Fruit fly (Drosophila melanogaster) whole organism, embryonic: ENCODE measurements around the gene bor.

Experiments
- Atf3 ChIP-seq: fragments of 200-800 bp; sonication (Bioruptor generic); optimal IDR thresholded peaks from 3 replicates; lab custom pipeline; 2016; ENCODE audit warnings: missing biosample characterization, missing genetic modification characterization
- Blimp-1 ChIP-seq: fragments of 200-800 bp; sonication (Bioruptor generic); optimal IDR thresholded peaks from 3 replicates; lab custom pipeline; 2018; ENCODE audit warnings: missing biosample characterization, missing genetic modification characterization, mild to moderate bottlenecking, moderate library complexity, missing genetic modification reagents
- CG11456 ChIP-seq: fragments of 200-800 bp; sonication (Bioruptor generic); IDR thresholded peaks from 3 replicates; pipeline ENCODE4 v1.3.6; 2022; ENCODE audit warnings: missing biosample characterization, missing genetic modification characterization
- CG11696 ChIP-seq: fragments of 200-800 bp; sonication (Bioruptor generic); IDR thresholded peaks from 2 replicates; pipeline ENCODE4 v1.3.6; 2022; ENCODE audit warnings: missing biosample characterization, missing genetic modification characterization
- CG1233 ChIP-seq: fragments of 200-800 bp; sonication (Bioruptor generic); optimal IDR thresholded peaks from 4 replicates; lab custom pipeline; 2018; ENCODE audit warnings: missing biosample characterization, mild to moderate bottlenecking, missing genetic modification characterization
- CG14710 ChIP-seq: fragments of 200-800 bp; sonication (Bioruptor generic); optimal IDR thresholded peaks from 3 replicates; lab custom pipeline; 2019; ENCODE audit warnings: missing biosample characterization, mild to moderate bottlenecking, missing genetic modification characterization, moderate library complexity
- CG14965 ChIP-seq: fragments of 200-800 bp; sonication (Bioruptor generic); optimal IDR thresholded peaks from 2 replicates; lab custom pipeline; 2016; ENCODE audit warnings: missing biosample characterization, missing genetic modification characterization, borderline replicate concordance
- CG15479 ChIP-seq: fragments of 200-800 bp; sonication (Bioruptor generic); optimal IDR thresholded peaks from 3 replicates; lab custom pipeline; 2019; ENCODE audit warnings: missing biosample characterization, mild to moderate bottlenecking, missing genetic modification characterization, moderate library complexity
- CG16779 ChIP-seq: fragments of 200-800 bp; sonication (Bioruptor generic); IDR thresholded peaks from 2 replicates; pipeline ENCODE4 v1.3.6; 2022; ENCODE audit warnings: missing biosample characterization, missing genetic modification characterization
- CG18011 ChIP-seq: fragments of 200-800 bp; sonication (Bioruptor generic); optimal IDR thresholded peaks from 2 replicates; lab custom pipeline; 2017; ENCODE audit warnings: missing biosample characterization, missing genetic modification characterization, mild to moderate bottlenecking, moderate library complexity, missing genotype
- CG18599 ChIP-seq: fragments of 200-800 bp; sonication (Bioruptor generic); optimal IDR thresholded peaks from 3 replicates; lab custom pipeline; 2017; ENCODE audit warnings: missing biosample characterization, missing genetic modification characterization, mild to moderate bottlenecking, moderate library complexity, missing genetic modification reagents
- CG18619 ChIP-seq: fragments of 200-800 bp; sonication (Bioruptor generic); optimal IDR thresholded peaks from 3 replicates; lab custom pipeline; 2017; ENCODE audit warnings: missing biosample characterization, mild to moderate bottlenecking, missing genetic modification characterization
- CG2120 ChIP-seq: fragments of 200-800 bp; sonication (Bioruptor generic); optimal IDR thresholded peaks from 3 replicates; lab custom pipeline; 2016; ENCODE audit warnings: missing biosample characterization, missing genetic modification characterization
- CG6254 ChIP-seq: fragments of 200-800 bp; sonication (Bioruptor generic); optimal IDR thresholded peaks from 3 replicates; lab custom pipeline; 2017; ENCODE audit warnings: mild to moderate bottlenecking, missing biosample characterization, missing genetic modification reagents, missing genetic modification characterization
- CG7271 ChIP-seq: fragments of 200-800 bp; sonication (Bioruptor generic); optimal IDR thresholded peaks from 2 replicates; lab custom pipeline; 2018; ENCODE audit warnings: missing biosample characterization, mild to moderate bottlenecking, missing genetic modification characterization, moderate library complexity
- CG7839 ChIP-seq: fragments of 200-800 bp; sonication (Bioruptor generic); optimal IDR thresholded peaks from 3 replicates; lab custom pipeline; 2018; ENCODE audit warnings: missing biosample characterization, mild to moderate bottlenecking, missing genetic modification characterization, moderate library complexity
- CG8388 ChIP-seq: fragments of 200-800 bp; sonication (Bioruptor generic); optimal IDR thresholded peaks from 2 replicates; lab custom pipeline; 2019; ENCODE audit warnings: missing biosample characterization, mild to moderate bottlenecking, missing genetic modification characterization, moderate library complexity
- D19B ChIP-seq: fragments of 200-800 bp; sonication (Bioruptor generic); optimal IDR thresholded peaks from 2 replicates; lab custom pipeline; 2017; ENCODE audit warnings: missing biosample characterization, mild to moderate bottlenecking, missing genetic modification characterization
- E2f1 ChIP-seq: fragments of 200-800 bp; sonication (Bioruptor generic); IDR thresholded peaks from 2 replicates; pipeline ENCODE4 v1.3.6; 2022; ENCODE audit warnings: missing biosample characterization, missing genetic modification characterization
- Eip74EF ChIP-seq, 2 experiments: fragments of 200-800 bp in 1 of 2; fragments of >200 bp in 1 of 2; sonication (Bioruptor generic) in 1 of 2; optimal IDR thresholded peaks; 2 replicates each; lab custom pipeline; 2017 to 2019; ENCODE audit warnings: missing biosample characterization in 2 of 2, missing genetic modification characterization in 2 of 2, mild to moderate bottlenecking in 1 of 2, moderate library complexity in 1 of 2
- H2.0 ChIP-seq: fragments of 200-800 bp; sonication (Bioruptor generic); IDR thresholded peaks from 2 replicates; pipeline ENCODE4 v1.3.6; 2022; ENCODE audit warnings: missing biosample characterization, missing genetic modification characterization
- HmgD ChIP-seq: fragments of 200-800 bp; sonication (Bioruptor generic); optimal IDR thresholded peaks from 3 replicates; lab custom pipeline; 2016; ENCODE audit warnings: missing biosample characterization, missing genetic modification characterization
- HmgZ ChIP-seq: fragments of 200-800 bp; sonication (Bioruptor generic); optimal IDR thresholded peaks from 2 replicates; lab custom pipeline; 2018; ENCODE audit warnings: missing biosample characterization, mild to moderate bottlenecking, missing genetic modification characterization
- Jarid2 ChIP-seq: fragments of 200-800 bp; sonication (Bioruptor generic); optimal IDR thresholded peaks from 3 replicates; lab custom pipeline; 2017; ENCODE audit warnings: mild to moderate bottlenecking, missing biosample characterization, missing genetic modification reagents, missing genetic modification characterization
- MBD-R2 ChIP-seq: fragments of 200-800 bp; sonication (Bioruptor generic); IDR thresholded peaks from 2 replicates; pipeline ENCODE4 v1.3.6; 2022; ENCODE audit warnings: missing biosample characterization, missing genetic modification characterization
- Med ChIP-seq: fragments of 200-800 bp; sonication (Bioruptor generic); peaks from one replicate; lab custom pipeline; 2016; ENCODE audit warnings: missing biosample characterization, missing genetic modification characterization, mild to moderate bottlenecking, inconsistent platforms, moderate library complexity
- NFAT ChIP-seq: fragments of 200-800 bp; sonication (Bioruptor generic); IDR thresholded peaks from 2 replicates; pipeline ENCODE4 v1.3.6; 2022; ENCODE audit warnings: missing biosample characterization, missing genetic modification characterization
- PHDP ChIP-seq: fragments of 200-800 bp; sonication (Bioruptor generic); optimal IDR thresholded peaks from 3 replicates; lab custom pipeline; 2018; ENCODE audit warnings: missing biosample characterization, mild to moderate bottlenecking, missing genetic modification characterization, moderate library complexity
- Sox100B ChIP-seq: fragments of 200-800 bp; sonication (Bioruptor generic); optimal IDR thresholded peaks from 3 replicates; lab custom pipeline; 2018; ENCODE audit warnings: missing biosample characterization, mild to moderate bottlenecking, missing genetic modification characterization
- Spps ChIP-seq: fragments of 200-800 bp; sonication (Bioruptor generic); optimal IDR thresholded peaks from 2 replicates; lab custom pipeline; 2018; ENCODE audit warnings: missing biosample characterization, mild to moderate bottlenecking, missing genetic modification characterization
- Ssrp ChIP-seq: fragments of 200-800 bp; sonication (Bioruptor generic); optimal IDR thresholded peaks from 2 replicates; lab custom pipeline; 2018; ENCODE audit warnings: missing biosample characterization, mild to moderate bottlenecking, missing genetic modification characterization, moderate library complexity
- TFAM ChIP-seq: fragments of 200-800 bp; sonication (Bioruptor generic); optimal IDR thresholded peaks from 2 replicates; lab custom pipeline; 2017; ENCODE audit warnings: missing biosample characterization, missing genetic modification characterization, inconsistent platforms
- Xbp1 ChIP-seq: fragments of 200-800 bp; sonication (Bioruptor generic); optimal IDR thresholded peaks from 3 replicates; lab custom pipeline; 2016; ENCODE audit warnings: missing biosample characterization, mild to moderate bottlenecking, missing genetic modification characterization
- cwo ChIP-seq: fragments of 200-800 bp; sonication (Bioruptor generic); optimal IDR thresholded peaks from 3 replicates; lab custom pipeline; 2017; ENCODE audit warnings: missing biosample characterization, missing genetic modification characterization, mild to moderate bottlenecking, moderate library complexity, missing genetic modification reagents
- dpn ChIP-seq, 2 experiments: fragments of 200-800 bp; sonication (Bioruptor generic); optimal IDR thresholded peaks; 3 replicates each; lab custom pipeline; 2016; ENCODE audit warnings: missing biosample characterization in 2 of 2, missing genetic modification characterization in 2 of 2
- exex ChIP-seq: fragments of 200-800 bp; sonication (Bioruptor generic); optimal IDR thresholded peaks from 4 replicates; lab custom pipeline; 2018; ENCODE audit warnings: missing biosample characterization, mild to moderate bottlenecking, missing genetic modification characterization, moderate library complexity
- gcm ChIP-seq: fragments of 200-800 bp; sonication (Bioruptor generic); optimal IDR thresholded peaks from 2 replicates; lab custom pipeline; 2019; ENCODE audit warnings: missing biosample characterization, mild to moderate bottlenecking, missing genetic modification characterization, moderate library complexity
- grau ChIP-seq: fragments of 200-800 bp; optimal IDR thresholded peaks from 3 replicates; lab custom pipeline; 2019; ENCODE audit warnings: missing biosample characterization, mild to moderate bottlenecking, missing genetic modification characterization, moderate library complexity
- ind ChIP-seq: fragments of 200-800 bp; sonication (Bioruptor generic); optimal IDR thresholded peaks from 3 replicates; lab custom pipeline; 2016; ENCODE audit warnings: missing biosample characterization, missing genetic modification characterization
- lbe ChIP-seq: fragments of 200-800 bp; sonication (Bioruptor generic); optimal IDR thresholded peaks from 2 replicates; lab custom pipeline; 2016; ENCODE audit warnings: missing biosample characterization, mild to moderate bottlenecking, missing genetic modification characterization
- lola ChIP-seq, 3 experiments: fragments of >200 bp in 2 of 3; fragments of 200-800 bp in 1 of 3; sonication (Bioruptor generic) in 1 of 3; optimal IDR thresholded peaks; 2 replicates each; lab custom pipeline; 2017 to 2019; ENCODE audit warnings: missing biosample characterization in 3 of 3, missing genetic modification characterization in 3 of 3, mild to moderate bottlenecking in 1 of 3, moderate library complexity in 1 of 3
- nom ChIP-seq: fragments of 200-800 bp; sonication (Bioruptor generic); optimal IDR thresholded peaks from 2 replicates; lab custom pipeline; 2017; ENCODE audit warnings: missing biosample characterization, missing genetic modification characterization, mild to moderate bottlenecking, moderate library complexity, missing genetic modification reagents
- oc ChIP-seq: fragments of 200-800 bp; sonication (Bioruptor generic); optimal IDR thresholded peaks from 2 replicates; lab custom pipeline; 2018; ENCODE audit warnings: missing biosample characterization, mild to moderate bottlenecking, missing genetic modification characterization, moderate library complexity
- pzg ChIP-seq: fragments of 200-800 bp; sonication (Bioruptor generic); optimal IDR thresholded peaks from 3 replicates; lab custom pipeline; 2018; ENCODE audit warnings: missing biosample characterization, mild to moderate bottlenecking, missing genetic modification characterization, moderate library complexity
- tup ChIP-seq: fragments of 200-800 bp; sonication (Bioruptor generic); optimal IDR thresholded peaks from 2 replicates; lab custom pipeline; 2016; ENCODE audit warnings: missing biosample characterization, mild to moderate bottlenecking, missing genetic modification characterization, moderate library complexity
- unpg ChIP-seq: fragments of 200-800 bp; sonication (Bioruptor generic); optimal IDR thresholded peaks from 3 replicates; lab custom pipeline; 2018; ENCODE audit warnings: missing biosample characterization, mild to moderate bottlenecking, missing genetic modification characterization, moderate library complexity

Gene bor

DNA sequence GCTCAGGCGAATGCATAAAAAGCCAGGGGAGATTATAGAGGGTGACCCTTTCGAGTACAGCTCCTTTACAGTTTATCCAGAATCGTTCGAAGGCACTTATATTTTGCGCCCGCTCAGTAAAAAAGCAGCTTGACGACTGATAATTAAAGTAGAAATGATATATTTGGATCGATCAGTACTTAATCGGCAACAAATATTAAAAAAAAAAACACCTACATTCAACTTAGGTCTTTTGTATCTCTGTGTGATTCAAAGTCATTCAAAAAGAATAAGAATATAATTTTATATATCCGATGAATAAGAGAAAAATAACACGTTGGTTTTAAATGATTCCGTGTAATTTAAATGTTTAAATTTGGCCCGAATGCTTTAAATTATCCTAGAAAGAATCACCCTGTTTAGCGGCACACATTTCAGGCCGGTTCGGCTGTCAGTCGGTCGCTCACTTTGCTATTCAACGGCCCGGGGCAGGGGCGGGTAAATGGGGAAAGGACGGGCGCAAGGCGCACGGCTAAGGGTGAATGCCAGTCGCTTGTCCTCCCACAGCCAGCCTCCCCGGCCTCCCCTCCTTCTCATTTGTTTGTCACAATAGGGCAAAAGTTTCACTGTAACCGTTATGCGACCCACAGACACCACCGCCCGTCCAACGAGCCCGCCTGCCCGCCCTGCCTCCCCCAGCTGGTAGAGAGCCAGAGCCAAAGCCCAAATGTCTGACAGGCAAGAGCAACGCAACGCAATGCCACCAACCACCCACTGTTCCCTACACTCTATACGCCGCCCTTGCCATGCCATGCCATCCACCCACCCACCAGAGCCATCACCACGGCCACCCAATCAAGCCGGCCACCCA is 50.8 kb downstream of the bor start (continued):
- peak; percentile 19 for TF ChIP-seq CG8388 (GFP tag; lab: Kevin White, UChicago)
- TF ChIP-seq lbe (GFP tag; lab: Kevin White, UChicago) = no peak
- TF ChIP-seq CG7271 (tag; lab: Kevin White, UChicago) = no peak
- TF ChIP-seq Ssrp (tag; lab: Kevin White, UChicago) = peak; percentile 14
- no peak for TF ChIP-seq HmgZ (tag; lab: Kevin White, UChicago)
- no peak for TF ChIP-seq TFAM
- peak; percentile 32 for TF ChIP-seq unpg (GFP tag; lab: Kevin White, UChicago)
- TF ChIP-seq Xbp1 (GFP tag; lab: Kevin White, UChicago) = peak; percentile 22
- TF ChIP-seq Med (GFP tag; lab: Kevin White, UChicago) = peak; percentile 76
- peak; percentile 45 for TF ChIP-seq Jarid2 (GFP tag; lab: Kevin White, UChicago)
- TF ChIP-seq CG11696 (GFP tag; lab: Robert Waterston, UW) = no peak
- TF ChIP-seq grau = peak; percentile 30
- TF ChIP-seq ind (GFP tag; lab: Kevin White, UChicago) = peak; percentile 13
- TF ChIP-seq gcm (GFP tag; lab: Kevin White, UChicago) = peak; percentile 39
- TF ChIP-seq MBD-R2 = 0 out of 2 replicates have a peak, but pooled peaks have one; percentile 11
- TF ChIP-seq CG6254 (GFP tag; lab: Kevin White, UChicago) = peak; percentile 53
- TF ChIP-seq Eip74EF (GFP tag; optimal IDR thresholded peaks at IDR 0.05; lab: Kevin White, UChicago) = no peak
- peak; percentile 72 for TF ChIP-seq CG1233 (GFP tag; lab: Kevin White, UChicago)
- peak; percentile 5 for TF ChIP-seq nom (GFP tag; lab: Kevin White, UChicago)
- no peak for TF ChIP-seq Atf3 (GFP tag; lab: Kevin White, UChicago)
- TF ChIP-seq CG14710 (tag; lab: Kevin White, UChicago) = peak; percentile 60
- TF ChIP-seq Blimp-1 (GFP tag; lab: Kevin White, UChicago) = peak; percentile 53
- no peak for TF ChIP-seq CG15479 (GFP tag; lab: Kevin White, UChicago)
- no peak for TF ChIP-seq H2.0
- no peak for TF ChIP-seq HmgD
- no peak for TF ChIP-seq CG14965
- no peak for TF ChIP-seq oc (tag; lab: Kevin White, UChicago)
- TF ChIP-seq E2f1 (GFP tag; lab: Robert Waterston, UW) = no peak
- TF ChIP-seq CG18011 = no peak
- TF ChIP-seq cwo (GFP tag; lab: Kevin White, UChicago) = peak; percentile 72
- TF ChIP-seq D19B = peak; percentile 40
- TF ChIP-seq Sox100B (GFP tag; lab: Kevin White, UChicago) = peak; percentile 84
- peak; percentile 62 for TF ChIP-seq CG18619 (GFP tag; lab: Kevin White, UChicago)
- peak; percentile 38 for TF ChIP-seq PHDP (tag; lab: Kevin White, UChicago)
- TF ChIP-seq lola (GFP tag; optimal IDR thresholded peaks at IDR 0.05; lab: Kevin White, UChicago) = peak in 1 of 3 experiments; percentile 42
- TF ChIP-seq tup = no peak
- peak; percentile 87 for TF ChIP-seq CG18599 (GFP tag; lab: Kevin White, UChicago)
- TF ChIP-seq NFAT (GFP tag; lab: Robert Waterston, UW) = 0 out of 2 replicates have a peak, but pooled peaks have one; percentile 22
- TF ChIP-seq pzg = no peak
- TF ChIP-seq CG11456 = no peak; the same call in 2 of the 3 replicates
- TF ChIP-seq CG2120 (GFP tag; lab: Kevin White, UChicago) = peak; percentile 45
- TF ChIP-seq CG7839 (tag; lab: Kevin White, UChicago) = peak; percentile 68
- TF ChIP-seq Spps (tag; lab: Kevin White, UChicago) = no peak
- TF ChIP-seq exex (tag; lab: Kevin White, UChicago) = peak; percentile 24
- peak in 1 of 2 experiments; percentile 12 for TF ChIP-seq dpn (GFP tag; optimal IDR thresholded peaks at IDR 0.05; lab: Kevin White, UChicago)
- TF ChIP-seq CG16779 (GFP tag; lab: Robert Waterston, UW) = 0 out of 2 replicates have a peak, but pooled peaks have one; percentile 25
